Worm (Caenorhabditis elegans) whole organism, young adult: ENCODE measurements around the gene F02D8.1.

Experiments used
- ama-1 ChIP-seq, 3 experiments: fragments of 150-350 bp in 1 of 3; sonication (generic microtip) in 2 of 3; optimal IDR thresholded peaks; 2 replicates each; lab custom pipeline; 2014 to 2018; ENCODE audit warnings: missing biosample characterization in 2 of 3, missing genetic modification characterization in 2 of 3, missing genetic modification reagents in 2 of 3
- efl-1 ChIP-seq: fragments of 150-350 bp; optimal IDR thresholded peaks from 2 replicates; lab custom pipeline; 2014; ENCODE audit warnings: missing biosample characterization, missing genetic modification reagents, missing genetic modification characterization
- madf-8 ChIP-seq: fragments of 200-800 bp; sonication (Bioruptor generic); conservative IDR thresholded peaks from 2 replicates; pipeline ENCODE4 v1.3.6; 2022; ENCODE audit warnings: missing genetic modification reagents, missing genetic modification characterization, missing compliant biosample characterization
- mcd-1 ChIP-seq: fragments of 200-800 bp; sonication (Bioruptor generic); IDR thresholded peaks from 2 replicates; pipeline ENCODE4 v1.3.6; 2022; ENCODE audit warnings: missing genetic modification reagents, missing genetic modification characterization, missing compliant biosample characterization
- mel-28 ChIP-seq: sonication (generic microtip); optimal IDR thresholded peaks from 2 replicates; lab custom pipeline; 2016; ENCODE audit warnings: borderline replicate concordance, mild to moderate bottlenecking, missing genetic modification characterization, missing compliant biosample characterization
- nhr-80 ChIP-seq: sonication (generic microtip); optimal IDR thresholded peaks from 2 replicates; lab custom pipeline; 2016; ENCODE audit warnings: missing genetic modification characterization, missing compliant biosample characterization
- rpc-1 ChIP-seq, 2 experiments: fragments of 150-350 bp in 1 of 2; sonication (generic microtip) in 1 of 2; optimal IDR thresholded peaks; 2 replicates each; lab custom pipeline; 2014 to 2018; ENCODE audit warnings: missing biosample characterization in 1 of 2, missing genetic modification characterization in 1 of 2, missing genetic modification reagents in 1 of 2, missing genotype in 1 of 2
- sea-2 ChIP-seq: fragments of 200-800 bp; sonication (Bioruptor generic); IDR thresholded peaks from 2 replicates; pipeline ENCODE4 v1.3.6; 2022; ENCODE audit warnings: missing genetic modification characterization, missing compliant biosample characterization
- snpc-1.3 ChIP-seq: sonication (generic microtip); optimal IDR thresholded peaks from 2 replicates; lab custom pipeline; 2017; ENCODE audit warnings: missing genetic modification characterization, mild to moderate bottlenecking, missing compliant biosample characterization, antibody characterized with exemption, moderate library complexity, missing genotype, missing genetic modification reagents; ENCODE audit not compliant: insufficient read depth

ce11 chrV:15020229-15020628 is 41.7 kb upstream of the F02D8.1 start, which contains the start of gene F14H8.2:
- no peak for TF ChIP-seq nhr-80
- no peak for TF ChIP-seq rpc-1 (optimal IDR thresholded peaks at IDR 0.05; lab: Kevin White, UChicago)
- TF ChIP-seq rpc-1 (tag; optimal IDR thresholded peaks at IDR 0.05; lab: Kevin White, UChicago) = no peak
- TF ChIP-seq mel-28 (tag; lab: Kevin White, UChicago) = no peak
- TF ChIP-seq snpc-1.3 (tag; lab: Kevin White, UChicago) = no peak
- TF ChIP-seq madf-8 (GFP tag; lab: Robert Waterston, UW) = no peak
- TF ChIP-seq sea-2 (GFP tag; lab: Robert Waterston, UW) = no peak
- no peak for TF ChIP-seq ama-1 (optimal IDR thresholded peaks at IDR 0.05; lab: Kevin White, UChicago)
- no peak for TF ChIP-seq ama-1 (GFP tag; optimal IDR thresholded peaks at IDR 0.05; lab: Kevin White, UChicago)
- TF ChIP-seq mcd-1 (GFP tag; lab: Robert Waterston, UW) = no peak
- no peak for TF ChIP-seq efl-1 (GFP tag; lab: Kevin White, UChicago)
